Worm (Caenorhabditis elegans): Measurements from ENCODE around the gene T28A8.3.

DNA sequence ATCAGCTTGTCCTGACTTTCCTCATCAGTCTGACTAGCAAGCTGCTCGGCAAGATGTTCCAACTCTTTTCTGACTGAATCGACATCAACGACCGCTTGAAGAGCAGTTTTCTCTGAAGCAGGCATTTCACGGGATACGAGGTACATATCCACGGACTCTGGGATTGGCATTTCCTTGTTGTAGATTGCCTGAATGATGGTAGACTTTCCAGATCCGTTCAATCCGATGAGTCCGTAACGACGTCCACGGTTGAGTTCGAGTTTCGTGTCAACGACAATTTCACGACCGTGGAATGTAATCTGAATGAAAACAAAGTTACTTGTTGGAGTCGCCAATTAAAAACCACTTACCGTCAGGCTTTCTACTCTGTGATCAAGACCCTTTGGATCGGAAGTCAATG is 44.3 kb upstream of the T28A8.3 start:
- TF ChIP-seq tab-1 (GFP tag; IDR thresholded peaks at IDR 0.05), result no peak
- no peak for TF ChIP-seq ztf-23 (GFP tag; IDR thresholded peaks at IDR 0.05)
- TF ChIP-seq T22C8.4 (GFP tag; IDR thresholded peaks at IDR 0.05), result no peak
- no peak for TF ChIP-seq ztf-29 (GFP tag; IDR thresholded peaks at IDR 0.05)
- no peak for TF ChIP-seq cog-1 (tag; optimal IDR thresholded peaks at IDR 0.05)

All from whole organism, midembryonic.